Worm (Caenorhabditis elegans) whole organism, L4 larva: ENCODE measurements around the gene C14A6.7.

ENCODE experiments used
- F10B5.3 ChIP-seq: sonication (generic microtip); optimal IDR thresholded peaks from 2 replicates; lab custom pipeline; 2016; ENCODE audit warnings: mild to moderate bottlenecking, missing genetic modification characterization, missing compliant biosample characterization
- F37D6.2 ChIP-seq: sonication (generic microtip); optimal IDR thresholded peaks from 2 replicates; lab custom pipeline; 2016; ENCODE audit warnings: mild to moderate bottlenecking, missing genetic modification characterization, missing compliant biosample characterization
- F49E8.2 ChIP-seq: sonication (generic microtip); optimal IDR thresholded peaks from 2 replicates; lab custom pipeline; 2016; ENCODE audit warnings: missing compliant biosample characterization, mild to moderate bottlenecking, missing genetic modification characterization, borderline replicate concordance
- R02D3.7 ChIP-seq: fragments of 150-350 bp; sonication (generic microtip); optimal IDR thresholded peaks from 3 replicates; lab custom pipeline; 2014; ENCODE audit warnings: missing biosample characterization, missing genetic modification characterization
- T20F7.1 ChIP-seq: fragments of 200-800 bp; sonication (Bioruptor generic); optimal IDR thresholded peaks from 2 replicates; lab custom pipeline; 2018; ENCODE audit warnings: mild to moderate bottlenecking, missing genetic modification characterization, missing compliant biosample characterization
- Y5F2A.4 ChIP-seq: fragments of 200-800 bp; sonication (Bioruptor generic); optimal IDR thresholded peaks from 2 replicates; lab custom pipeline; 2018; ENCODE audit warnings: mild to moderate bottlenecking, missing genetic modification characterization, missing compliant biosample characterization
- Y75B8A.6 ChIP-seq: fragments of 200-800 bp; sonication (Bioruptor generic); IDR thresholded peaks from 2 replicates; pipeline ENCODE4 v1.3.6; 2022; ENCODE audit warnings: missing genetic modification reagents, missing genetic modification characterization, missing compliant biosample characterization
- aly-2 ChIP-seq: sonication (generic microtip); optimal IDR thresholded peaks from 2 replicates; lab custom pipeline; 2018; ENCODE audit warnings: missing biosample characterization, missing genetic modification characterization
- attf-4 ChIP-seq: sonication (generic microtip); optimal IDR thresholded peaks from 3 replicates; lab custom pipeline; 2017; ENCODE audit warnings: missing biosample characterization, missing genetic modification characterization
- ceh-28 ChIP-seq: fragments of 150-350 bp; optimal IDR thresholded peaks from 2 replicates; lab custom pipeline; 2014; ENCODE audit warnings: missing biosample characterization, missing genetic modification reagents, missing genetic modification characterization
- cey-2 ChIP-seq: sonication (generic microtip); optimal IDR thresholded peaks from 3 replicates; lab custom pipeline; 2017; ENCODE audit warnings: missing genetic modification characterization, mild to moderate bottlenecking, missing compliant biosample characterization, antibody characterized with exemption, borderline replicate concordance; ENCODE audit not compliant: insufficient read depth
- ctbp-1 ChIP-seq: fragments of 200-800 bp; sonication (Bioruptor generic); IDR thresholded peaks from 2 replicates; pipeline ENCODE4 v1.3.6; 2022; ENCODE audit warnings: missing genetic modification reagents, missing genetic modification characterization, missing compliant biosample characterization
- dmd-8 ChIP-seq: fragments of 200-800 bp; sonication (Bioruptor generic); IDR thresholded peaks from 2 replicates; pipeline ENCODE4 v1.3.6; 2022; ENCODE audit warnings: missing genetic modification characterization, missing compliant biosample characterization
- dmd-9 ChIP-seq: fragments of 200-800 bp; sonication (Bioruptor generic); IDR thresholded peaks from 2 replicates; pipeline ENCODE4 v1.3.6; 2022; ENCODE audit warnings: missing genetic modification reagents, missing genetic modification characterization, missing compliant biosample characterization
- egl-27 ChIP-seq: sonication (generic microtip); optimal IDR thresholded peaks from 3 replicates; lab custom pipeline; 2017; ENCODE audit warnings: missing biosample characterization, missing genetic modification reagents, missing genetic modification characterization
- fkh-10 ChIP-seq: fragments of 150-350 bp; optimal IDR thresholded peaks from 2 replicates; lab custom pipeline; 2014; ENCODE audit warnings: missing biosample characterization, missing genetic modification reagents, missing genetic modification characterization
- fos-1 ChIP-seq: fragments of 150-350 bp; optimal IDR thresholded peaks from 2 replicates; lab custom pipeline; 2014; ENCODE audit warnings: missing biosample characterization, missing genetic modification characterization
- gei-8 ChIP-seq: fragments of 200-800 bp; sonication (Bioruptor generic); optimal IDR thresholded peaks from 2 replicates; lab custom pipeline; 2018; ENCODE audit warnings: mild to moderate bottlenecking, missing genetic modification characterization, missing compliant biosample characterization
- hlh-30 ChIP-seq: sonication (generic microtip); optimal IDR thresholded peaks from 2 replicates; lab custom pipeline; 2017; ENCODE audit warnings: antibody characterized with exemption, mild to moderate bottlenecking, missing genetic modification characterization, missing compliant biosample characterization; ENCODE audit not compliant: insufficient read depth
- jun-1 ChIP-seq: fragments of 150-350 bp; optimal IDR thresholded peaks from 2 replicates; lab custom pipeline; 2014; ENCODE audit warnings: missing biosample characterization, missing genetic modification reagents, missing genetic modification characterization
- lir-3 ChIP-seq: sonication (generic microtip); optimal IDR thresholded peaks from 2 replicates; lab custom pipeline; 2016; ENCODE audit warnings: mild to moderate bottlenecking, missing genetic modification characterization, missing compliant biosample characterization
- mdl-1 ChIP-seq, 2 experiments: fragments of 150-350 bp in 1 of 2; sonication (generic microtip) in 1 of 2; optimal IDR thresholded peaks; 2 replicates each; lab custom pipeline; 2014 to 2017; ENCODE audit warnings: missing biosample characterization in 2 of 2, missing genetic modification characterization in 2 of 2
- mdt-29 ChIP-seq: fragments of 200-800 bp; sonication (Bioruptor generic); IDR thresholded peaks from 2 replicates; pipeline ENCODE4 v1.3.6; 2022; ENCODE audit warnings: missing genetic modification reagents, missing genetic modification characterization, missing compliant biosample characterization
- mep-1 ChIP-seq: fragments of 150-350 bp; sonication (generic microtip); optimal IDR thresholded peaks from 3 replicates; lab custom pipeline; 2014; ENCODE audit warnings: missing biosample characterization, missing genetic modification characterization
- mxl-2 ChIP-seq: fragments of 200-800 bp; sonication (Bioruptor generic); conservative IDR thresholded peaks from 2 replicates; pipeline ENCODE4 v1.3.6; 2022; ENCODE audit warnings: missing genetic modification reagents, missing genetic modification characterization, missing compliant biosample characterization
- nhr-11 ChIP-seq: fragments of 150-350 bp; optimal IDR thresholded peaks from 2 replicates; lab custom pipeline; 2014; ENCODE audit warnings: missing biosample characterization, missing genetic modification characterization
- nhr-28 ChIP-seq: fragments of 150-350 bp; optimal IDR thresholded peaks from 2 replicates; lab custom pipeline; 2014; ENCODE audit warnings: missing biosample characterization, missing genetic modification characterization
- nhr-41 ChIP-seq: fragments of 200-800 bp; sonication (Bioruptor generic); IDR thresholded peaks from 2 replicates; pipeline ENCODE4 v1.3.6; 2022; ENCODE audit warnings: missing genetic modification reagents, missing genetic modification characterization, missing compliant biosample characterization
- nhr-76 ChIP-seq: fragments of 150-350 bp; optimal IDR thresholded peaks from 2 replicates; lab custom pipeline; 2014; ENCODE audit warnings: missing biosample characterization, missing genetic modification characterization
- nhr-77 ChIP-seq: fragments of 150-350 bp; optimal IDR thresholded peaks from 2 replicates; lab custom pipeline; 2014; ENCODE audit warnings: missing biosample characterization, missing genetic modification characterization
- pqm-1 ChIP-seq: sonication (generic microtip); optimal IDR thresholded peaks from 2 replicates; lab custom pipeline; 2017; ENCODE audit warnings: missing biosample characterization, missing genetic modification characterization
- saeg-2 ChIP-seq: fragments of 200-800 bp; sonication (Bioruptor generic); IDR thresholded peaks from 2 replicates; pipeline ENCODE4 v1.3.6; 2022; ENCODE audit warnings: missing genetic modification reagents, missing genetic modification characterization, missing compliant biosample characterization
- snpc-1.2 ChIP-seq: fragments of 200-800 bp; sonication (Bioruptor generic); IDR thresholded peaks from 2 replicates; pipeline ENCODE4 v1.3.6; 2022; ENCODE audit warnings: missing genetic modification reagents, missing genetic modification characterization, missing compliant biosample characterization
- snpc-4 ChIP-seq: fragments of 150-350 bp; optimal IDR thresholded peaks from 2 replicates; lab custom pipeline; 2014; ENCODE audit warnings: missing biosample characterization, missing genetic modification characterization
- tag-97 ChIP-seq: fragments of 200-800 bp; sonication (Bioruptor generic); IDR thresholded peaks from 2 replicates; pipeline ENCODE4 v1.3.6; 2022; ENCODE audit warnings: missing genetic modification characterization, missing compliant biosample characterization
- unc-62 ChIP-seq, 3 experiments: fragments of 150-350 bp in 1 of 3; sonication (generic microtip); optimal IDR thresholded peaks in 2 of 3; peaks in 1 of 3; 1 replicate in 1 of 3; 2 replicates in 2 of 3; lab custom pipeline; 2014 to 2017; ENCODE audit warnings: missing biosample characterization in 3 of 3, missing genetic modification characterization in 3 of 3, missing genetic modification reagents in 3 of 3, missing genotype in 1 of 3
- zfp-2 ChIP-seq: sonication (generic microtip); optimal IDR thresholded peaks from 2 replicates; lab custom pipeline; 2016; ENCODE audit warnings: mild to moderate bottlenecking, missing genetic modification characterization, missing compliant biosample characterization

The C14A6.7 gene

DNA sequence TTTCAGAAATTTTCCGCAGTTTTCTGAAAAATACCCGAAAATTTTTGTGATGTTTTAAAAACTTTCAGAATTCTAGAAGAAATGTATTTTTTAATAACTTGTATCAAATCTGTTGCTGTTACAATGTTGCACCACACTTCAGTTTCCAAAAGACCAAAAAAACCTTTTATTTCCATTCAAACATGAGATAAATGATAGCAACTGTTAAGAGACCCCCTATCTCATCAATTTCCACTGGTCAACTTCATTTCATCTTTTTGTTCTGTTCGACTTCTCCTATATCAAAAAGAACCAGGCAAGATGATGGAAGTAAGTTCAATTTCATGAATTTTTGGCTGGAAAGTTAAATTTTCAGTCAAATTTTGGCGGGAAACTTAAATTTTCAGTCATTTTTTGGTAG, 30.3 kb upstream of the C14A6.7 start, which contains the start of gene F16H6.4:
F16H6.4 (plus strand) TSS at position 301 of the 400 bp plus-strand sequence.
- no peak for TF ChIP-seq mdl-1 (tag; optimal IDR thresholded peaks at IDR 0.05; lab: Kevin White, UChicago)

DNA sequence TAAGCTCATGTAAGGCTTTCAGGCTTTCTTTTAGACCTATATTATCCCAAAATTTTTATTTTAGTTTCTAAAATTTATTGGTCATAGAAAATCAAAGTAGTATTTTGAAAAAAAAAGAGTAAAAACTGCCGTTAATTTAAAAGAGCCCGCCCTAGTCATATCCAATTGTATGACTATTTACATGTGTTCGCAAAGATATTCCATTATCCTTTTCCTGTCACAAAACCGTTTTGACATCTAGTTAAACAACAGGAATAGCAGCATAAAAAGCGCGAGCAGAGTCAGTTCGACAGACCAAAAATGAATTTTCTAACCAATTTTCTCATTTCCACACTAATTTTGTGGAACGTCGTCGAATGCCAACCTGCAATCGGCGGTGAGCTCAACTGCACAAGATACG, 26.8 kb upstream of the C14A6.7 start, which contains the start of gene F16H6.3:
F16H6.3 (plus strand) TSS at position 301 of the 400 bp plus-strand sequence.
- no peak for TF ChIP-seq Y75B8A.6 (GFP tag; lab: Robert Waterston, UW)
- no peak for TF ChIP-seq mdt-29
- no peak for TF ChIP-seq Y5F2A.4 (GFP tag; lab: Kevin White, UChicago)
- no peak for TF ChIP-seq T20F7.1 (GFP tag; lab: Kevin White, UChicago)
- no peak for TF ChIP-seq nhr-41 (GFP tag; lab: Robert Waterston, UW)
- no peak for TF ChIP-seq ctbp-1 (GFP tag; lab: Robert Waterston, UW)
- TF ChIP-seq ceh-28 (tag; lab: Kevin White, UChicago) = no peak
- TF ChIP-seq F37D6.2 = no peak
- no peak for TF ChIP-seq snpc-1.2 (GFP tag; lab: Robert Waterston, UW)
- TF ChIP-seq gei-8 (GFP tag; lab: Kevin White, UChicago) = no peak
- no peak for TF ChIP-seq mxl-2 (GFP tag; lab: Robert Waterston, UW)
- TF ChIP-seq jun-1 (tag; lab: Kevin White, UChicago) = no peak
- TF ChIP-seq nhr-77 = no peak
- no peak for TF ChIP-seq fkh-10

DNA sequence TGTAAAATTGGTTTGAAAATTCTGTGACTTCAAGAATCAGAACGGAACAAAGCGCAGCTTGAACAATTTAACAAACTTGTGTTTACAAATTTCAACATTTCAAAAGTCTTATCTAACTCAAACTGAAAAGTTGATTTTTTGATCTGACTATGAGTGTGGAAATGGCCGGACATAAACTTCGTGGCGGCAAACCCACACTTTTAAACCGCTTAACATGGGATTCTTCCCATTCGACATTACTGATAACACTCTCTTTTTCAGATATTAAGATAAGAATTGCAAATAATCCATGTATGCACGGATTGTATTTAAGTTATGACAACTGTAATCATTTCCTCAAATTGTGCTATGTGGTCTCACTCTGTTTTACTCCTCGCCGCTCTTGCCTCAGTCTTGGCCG, 23.0 kb upstream of the C14A6.7 start, which contains the start of gene clec-42:
clec-42 (plus strand) TSS at position 285 of the 400 bp plus-strand sequence.
- TF ChIP-seq mdt-29 = no peak
- TF ChIP-seq pqm-1 (tag; lab: Kevin White, UChicago) = peak; percentile 35
- TF ChIP-seq nhr-28 (tag; lab: Kevin White, UChicago) = peak; percentile 38
- TF ChIP-seq cey-2 = no peak
- no peak for TF ChIP-seq aly-2 (tag; lab: Kevin White, UChicago)
- TF ChIP-seq nhr-11 (tag; lab: Kevin White, UChicago) = no peak
- TF ChIP-seq, all 104 proteins: peak for 2

DNA sequence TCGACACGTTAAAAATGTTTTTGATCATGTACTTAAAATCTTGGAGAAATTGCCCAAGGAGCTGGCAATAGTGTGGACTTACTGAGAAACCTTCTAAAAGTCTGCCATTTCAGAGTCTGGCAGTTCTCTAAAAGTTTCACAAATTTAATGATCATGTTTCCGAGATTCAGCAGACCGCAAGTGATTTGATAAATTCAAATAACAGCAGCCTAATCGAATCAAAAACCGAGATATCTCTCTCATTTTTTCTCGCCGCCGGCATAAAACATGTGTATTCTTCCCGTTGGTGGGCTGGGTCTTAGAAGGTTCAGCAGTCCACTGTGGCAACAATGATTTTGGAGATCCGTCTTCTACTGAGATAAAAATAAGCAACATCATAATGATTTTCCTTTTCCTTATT, 21.0 kb upstream of the C14A6.7 start, which contains the start of gene clec-246:
clec-246 (plus strand) TSS at position 301 of the 400 bp plus-strand sequence.
- no peak for TF ChIP-seq snpc-4 (tag; lab: Kevin White, UChicago)
- no peak for TF ChIP-seq F10B5.3 (tag; lab: Kevin White, UChicago)
- no peak for TF ChIP-seq F49E8.2 (tag; lab: Kevin White, UChicago)
- no peak for TF ChIP-seq unc-62 (GFP tag; optimal IDR thresholded peaks at IDR 0.05 in 1 of 2; lab: Kevin White, UChicago)
- no peak for TF ChIP-seq unc-62 (tag; optimal IDR thresholded peaks at IDR 0.05; lab: Kevin White, UChicago)
- no peak for TF ChIP-seq mep-1 (tag; lab: Kevin White, UChicago)
- TF ChIP-seq R02D3.7 (tag; lab: Kevin White, UChicago) = no peak
- TF ChIP-seq dmd-9 (GFP tag; lab: Robert Waterston, UW) = no peak
- TF ChIP-seq hlh-30 (tag; lab: Kevin White, UChicago) = no peak
- TF ChIP-seq zfp-2 (tag; lab: Kevin White, UChicago) = no peak
- TF ChIP-seq pqm-1 (tag; lab: Kevin White, UChicago) = no peak
- TF ChIP-seq fos-1 (tag; lab: Kevin White, UChicago) = no peak
- TF ChIP-seq nhr-28 (tag; lab: Kevin White, UChicago) = no peak
- no peak for TF ChIP-seq attf-4 (tag; lab: Kevin White, UChicago)
- TF ChIP-seq dmd-8 (GFP tag; lab: Robert Waterston, UW) = no peak
- TF ChIP-seq cey-2 = no peak
- no peak for TF ChIP-seq lir-3 (tag; lab: Kevin White, UChicago)
- no peak for TF ChIP-seq saeg-2 (GFP tag; lab: Robert Waterston, UW)
- no peak for TF ChIP-seq tag-97 (GFP tag; lab: Robert Waterston, UW)
- no peak for TF ChIP-seq egl-27 (tag; lab: Kevin White, UChicago)
- no peak for TF ChIP-seq nhr-76
